Fruit fly (Drosophila melanogaster) whole organism: ENCODE measurements around the gene CG11951.

Source experiments
- CG8478 ChIP-seq: fragments of >200 bp; optimal IDR thresholded peaks from 2 replicates; lab custom pipeline; 2018; ENCODE audit warnings: inconsistent platforms
- Dll ChIP-seq: fragments of >200 bp; optimal IDR thresholded peaks from 2 replicates; lab custom pipeline; 2017
- EcR ChIP-seq, 2 experiments: fragments of >200 bp; optimal IDR thresholded peaks; 2 replicates each; lab custom pipeline; 2017; ENCODE audit warnings: missing biosample characterization in 2 of 2, missing genetic modification characterization in 2 of 2, missing genetic modification reagents in 2 of 2
- pan ChIP-seq: fragments of >200 bp; optimal IDR thresholded peaks from 2 replicates; lab custom pipeline; 2017
- psq ChIP-seq: fragments of >200 bp; optimal IDR thresholded peaks from 2 replicates; lab custom pipeline; 2017
- usp ChIP-seq: fragments of >200 bp; optimal IDR thresholded peaks from 2 replicates; lab custom pipeline; 2017; ENCODE audit warnings: missing biosample characterization, missing genetic modification characterization, mixed read lengths

CG11951 gene

DNA sequence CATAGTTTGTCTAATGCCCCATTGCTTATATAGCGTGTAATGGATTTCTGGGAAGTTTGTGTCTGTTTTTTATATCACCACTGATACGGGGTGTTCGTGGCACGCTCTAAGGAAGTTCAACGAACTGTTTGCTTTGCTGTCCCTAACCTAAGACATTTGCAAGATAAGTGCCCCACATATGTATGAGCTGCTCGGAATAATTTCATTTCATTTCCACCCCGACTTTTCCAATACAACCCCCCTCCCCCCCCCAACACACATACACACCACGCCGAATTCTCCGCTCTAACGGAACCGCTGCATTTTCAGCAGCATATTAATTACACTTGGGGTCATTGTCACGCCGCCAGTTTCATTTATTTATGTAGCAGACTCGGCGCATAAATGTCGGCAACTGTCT, 29.5 kb upstream of the CG11951 start:
- TF ChIP-seq usp = no peak
- no peak for TF ChIP-seq CG8478 (lab: Kevin White, UChicago)
- TF ChIP-seq EcR (GFP tag; optimal IDR thresholded peaks at IDR 0.05; lab: Kevin White, UChicago) = no peak
- no peak for TF ChIP-seq psq (lab: Kevin White, UChicago)
- no peak for TF ChIP-seq Dll (lab: Kevin White, UChicago)
- TF ChIP-seq pan = no peak

DNA sequence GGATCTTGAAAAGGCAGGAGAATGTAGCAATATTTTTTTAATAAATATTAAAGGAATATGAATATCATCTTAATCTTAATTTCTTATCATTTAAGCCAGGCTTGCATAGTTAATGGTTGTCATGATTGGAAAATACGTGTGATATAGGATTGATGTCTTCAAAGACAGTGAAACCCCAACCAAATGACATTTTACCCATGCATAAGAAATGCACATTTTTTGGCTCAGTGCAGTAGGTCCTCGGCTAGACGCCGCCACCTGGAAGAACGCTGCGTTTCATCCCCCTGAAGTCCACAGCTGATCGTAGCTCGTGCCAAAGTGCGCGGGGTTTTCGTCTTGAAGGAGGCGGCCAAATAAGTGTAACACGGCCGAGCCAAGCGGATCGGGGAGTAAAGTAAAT, 28.1 kb upstream of the CG11951 start:
- no peak for TF ChIP-seq psq (lab: Kevin White, UChicago)

DNA sequence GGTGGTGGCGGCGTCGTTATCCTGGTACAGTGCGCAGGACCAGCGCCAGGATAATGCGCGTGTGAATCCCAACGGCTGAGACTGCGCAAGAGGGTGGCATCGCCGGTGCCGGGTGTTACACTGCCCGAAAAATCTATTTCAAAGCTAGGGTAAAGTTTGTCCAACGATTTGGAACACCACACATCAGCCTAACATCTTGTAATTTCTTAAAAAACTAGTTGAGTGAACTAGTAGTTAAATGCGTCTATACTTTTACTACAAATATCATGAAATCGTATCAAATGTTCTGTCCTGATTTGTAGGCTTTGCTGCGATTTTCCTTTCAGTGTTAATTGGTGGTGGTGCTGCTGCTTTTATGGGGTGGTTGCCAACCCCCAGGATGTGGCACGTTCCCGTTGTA, 26.6 kb upstream of the CG11951 start:
- TF ChIP-seq pan (no peak), Dll (lab: Kevin White, UChicago) (no peak), EcR (GFP tag; optimal IDR thresholded peaks at IDR 0.05; lab: Kevin White, UChicago) (no peak), psq (lab: Kevin White, UChicago) (no peak), usp (no peak), CG8478 (lab: Kevin White, UChicago) (no peak)

DNA sequence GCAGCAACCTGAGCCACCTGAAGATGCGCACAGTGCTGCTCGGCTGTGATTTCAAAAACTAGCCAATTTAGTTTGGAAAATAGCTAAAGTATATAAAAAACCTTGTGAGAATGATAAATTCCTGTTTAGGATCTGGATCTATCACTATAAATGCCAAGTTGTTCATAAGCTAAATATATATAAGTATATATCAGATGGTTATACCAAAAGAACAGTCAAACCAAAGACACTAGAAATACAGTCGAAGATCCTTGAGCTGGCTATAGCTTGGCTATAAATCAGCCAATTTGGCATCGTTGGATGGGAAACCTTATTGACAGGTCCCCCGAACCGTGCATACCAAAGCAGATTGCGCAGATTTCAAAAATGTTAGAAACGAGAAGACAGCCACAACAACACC, 24.7 kb upstream of the CG11951 start:
- TF ChIP-seq pan = no peak
- no peak for TF ChIP-seq CG8478 (lab: Kevin White, UChicago)
- TF ChIP-seq Dll (lab: Kevin White, UChicago) = no peak
- TF ChIP-seq usp = no peak
- no peak for TF ChIP-seq psq (lab: Kevin White, UChicago)
- TF ChIP-seq EcR (GFP tag; optimal IDR thresholded peaks at IDR 0.05; lab: Kevin White, UChicago) = no peak

DNA sequence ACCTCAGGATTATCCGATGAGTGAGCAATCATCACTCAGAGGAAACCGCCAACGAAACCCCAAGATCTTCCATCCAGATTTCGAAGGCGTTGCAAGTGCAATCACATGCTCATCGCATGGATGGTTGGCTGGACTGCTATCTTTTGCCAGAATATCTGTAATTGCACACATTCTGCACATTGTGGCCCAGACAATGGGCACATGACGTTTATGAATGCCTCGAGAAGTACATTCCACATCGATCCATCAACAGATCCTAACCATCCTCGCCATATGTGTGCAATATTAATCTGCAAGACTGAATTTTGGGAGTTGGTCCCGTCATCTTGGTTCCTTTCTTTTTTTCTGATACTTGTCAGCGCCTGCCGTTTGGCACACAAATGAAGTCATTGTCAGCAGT, 24.0 kb upstream of the CG11951 start:
- TF ChIP-seq usp (no peak), Dll (lab: Kevin White, UChicago) (no peak), EcR (GFP tag; optimal IDR thresholded peaks at IDR 0.05; lab: Kevin White, UChicago) (no peak)

DNA sequence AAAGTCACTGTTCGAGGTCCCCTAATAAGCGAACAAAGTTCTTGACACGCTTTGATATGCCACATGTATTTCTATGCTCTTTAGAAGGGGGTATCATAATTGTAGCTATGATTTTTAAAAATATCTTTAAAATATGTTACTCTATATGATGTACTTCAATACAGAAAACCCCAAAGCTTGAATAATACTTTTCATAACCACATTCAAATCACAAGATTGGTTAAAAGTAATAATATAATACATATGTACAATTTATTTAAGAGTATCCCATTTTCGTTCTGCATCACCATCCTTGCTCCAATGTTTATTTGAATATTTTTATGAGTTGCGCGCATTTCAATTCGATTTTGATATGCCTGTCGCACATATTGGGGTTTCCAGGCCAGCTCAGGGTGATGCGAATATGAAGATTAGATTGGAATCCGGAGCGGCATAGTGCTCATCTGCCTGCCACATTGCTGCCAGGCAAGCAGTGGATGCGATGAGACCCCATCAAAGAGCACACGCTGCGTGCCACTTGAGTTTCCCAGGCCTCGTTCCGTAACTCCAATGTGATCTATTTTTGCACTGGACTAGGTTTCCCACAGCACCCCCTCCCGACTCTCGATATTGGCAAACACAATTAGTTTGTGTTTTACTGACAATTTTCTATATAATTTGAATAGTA, 21.1 kb upstream of the CG11951 start:
- no peak for TF ChIP-seq usp
- no peak for TF ChIP-seq Dll (lab: Kevin White, UChicago)
- TF ChIP-seq psq (lab: Kevin White, UChicago) = no peak
- no peak for TF ChIP-seq CG8478 (lab: Kevin White, UChicago)
- no peak for TF ChIP-seq pan
- TF ChIP-seq EcR (GFP tag; optimal IDR thresholded peaks at IDR 0.05; lab: Kevin White, UChicago) = no peak

DNA sequence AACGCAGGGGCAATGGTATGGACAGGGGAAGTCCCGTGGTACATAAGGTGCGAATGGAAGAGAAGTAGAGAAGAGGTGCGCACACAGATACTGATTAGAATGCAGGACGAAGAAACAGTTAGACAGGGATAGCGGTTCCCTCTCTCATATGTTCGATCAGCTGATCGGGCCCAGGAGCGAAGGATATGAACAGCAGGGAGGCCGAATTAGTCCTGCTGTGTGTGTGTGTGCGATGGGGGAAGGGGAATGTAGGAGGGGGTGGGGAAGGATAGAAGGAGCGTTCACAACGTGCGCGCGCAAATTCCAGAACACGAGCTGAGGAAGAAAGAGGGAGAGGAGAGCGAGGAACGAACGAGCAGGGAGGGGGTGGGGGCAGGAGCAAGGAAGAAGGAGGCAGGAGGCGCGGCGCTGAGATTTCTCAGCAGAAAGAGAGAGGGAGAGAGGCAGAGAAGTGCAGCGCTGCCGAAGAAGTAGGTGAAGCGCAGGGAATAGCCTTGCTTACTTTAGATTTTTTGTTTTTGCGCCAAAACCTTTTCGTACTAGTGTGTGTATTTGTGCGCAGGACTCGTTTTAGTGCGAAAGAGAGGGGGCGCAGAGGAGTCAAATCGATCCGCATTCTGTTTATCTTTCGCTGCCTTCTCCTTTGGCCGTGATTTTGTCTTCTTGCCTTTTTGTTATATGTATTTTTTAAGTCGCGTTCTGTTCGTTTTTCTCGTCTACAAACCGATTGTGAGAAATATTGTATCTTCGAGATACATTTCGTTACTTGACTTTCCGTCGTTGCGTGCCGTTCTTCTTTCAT, 19.6 kb upstream of the CG11951 start:
- TF ChIP-seq Dll (lab: Kevin White, UChicago) (no peak), CG8478 (lab: Kevin White, UChicago) (no peak), usp (no peak), psq (lab: Kevin White, UChicago) (no peak)

DNA sequence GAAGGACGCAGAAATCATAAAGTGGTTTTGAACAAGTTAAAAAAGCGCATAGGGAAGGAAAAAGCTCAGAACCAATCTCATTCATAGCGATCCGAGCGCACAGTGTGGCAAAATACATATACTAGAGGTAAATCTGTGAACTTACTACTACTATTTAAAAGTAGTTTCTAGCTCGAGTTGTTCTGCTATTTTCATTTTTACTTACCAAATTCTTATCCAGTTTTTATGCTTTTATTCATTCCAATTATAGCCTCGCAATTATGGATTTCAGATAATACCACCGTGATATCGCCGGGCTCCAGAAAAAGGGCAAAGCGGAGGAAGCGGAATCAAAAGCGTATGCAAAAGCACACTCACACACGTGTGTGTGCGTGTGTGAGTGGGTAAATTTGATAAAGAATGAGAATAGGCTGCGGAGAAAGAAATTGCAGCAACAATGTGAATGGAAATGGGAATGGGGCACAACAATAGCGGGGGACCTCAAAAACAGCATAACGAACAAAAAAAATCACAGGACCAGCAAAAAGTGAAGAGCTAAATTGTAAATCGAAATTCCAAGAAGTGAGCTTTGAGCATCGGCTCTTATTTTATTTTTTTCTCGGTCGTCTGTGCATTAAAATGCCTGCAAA, 18.4 kb upstream of the CG11951 start:
- TF ChIP-seq EcR (GFP tag; optimal IDR thresholded peaks at IDR 0.05; lab: Kevin White, UChicago) = no peak
- TF ChIP-seq Dll (lab: Kevin White, UChicago) = no peak
- TF ChIP-seq psq (lab: Kevin White, UChicago) = no peak
- no peak for TF ChIP-seq CG8478 (lab: Kevin White, UChicago)
- no peak for TF ChIP-seq usp
- no peak for TF ChIP-seq pan

DNA sequence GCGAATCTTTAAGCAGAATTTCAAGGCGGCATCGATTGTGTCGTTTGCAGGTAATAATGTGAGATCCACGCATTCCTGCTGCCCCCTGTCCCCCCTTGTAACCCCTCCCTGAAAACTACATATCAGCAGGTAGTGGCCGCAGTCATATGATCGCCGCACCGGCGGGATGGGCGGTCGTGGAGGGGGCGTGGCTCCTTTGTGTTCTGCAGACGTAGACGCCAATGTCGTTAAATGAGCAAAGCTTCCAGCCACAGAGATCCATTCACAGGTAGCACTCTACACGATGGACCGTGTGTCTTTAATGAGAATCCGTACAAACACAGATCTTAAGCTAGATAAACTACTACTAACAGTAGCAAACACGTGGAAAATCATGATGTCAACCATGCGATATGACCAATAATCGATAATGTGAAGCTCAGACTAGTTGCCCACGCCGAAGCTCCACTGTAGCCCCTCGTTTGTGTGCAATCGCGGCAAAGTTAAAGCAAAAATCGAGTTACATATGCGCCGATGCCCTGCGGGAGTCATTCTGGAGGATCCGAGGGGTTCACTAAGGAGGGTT, 17.5 kb upstream of the CG11951 start, which contains the start of gene CG45544:
TSS of gene CG45544 (plus strand) at position 523 of the 565 bp plus-strand sequence.
- TF ChIP-seq pan = peak; percentile 1
- no peak for TF ChIP-seq Dll (lab: Kevin White, UChicago)
- TF ChIP-seq CG8478 (lab: Kevin White, UChicago) = no peak
- no peak for TF ChIP-seq psq (lab: Kevin White, UChicago)
- TF ChIP-seq usp = no peak
- TF ChIP-seq EcR (GFP tag; optimal IDR thresholded peaks at IDR 0.05; lab: Kevin White, UChicago) = peak in 1 of 2 experiments; percentile 12

DNA sequence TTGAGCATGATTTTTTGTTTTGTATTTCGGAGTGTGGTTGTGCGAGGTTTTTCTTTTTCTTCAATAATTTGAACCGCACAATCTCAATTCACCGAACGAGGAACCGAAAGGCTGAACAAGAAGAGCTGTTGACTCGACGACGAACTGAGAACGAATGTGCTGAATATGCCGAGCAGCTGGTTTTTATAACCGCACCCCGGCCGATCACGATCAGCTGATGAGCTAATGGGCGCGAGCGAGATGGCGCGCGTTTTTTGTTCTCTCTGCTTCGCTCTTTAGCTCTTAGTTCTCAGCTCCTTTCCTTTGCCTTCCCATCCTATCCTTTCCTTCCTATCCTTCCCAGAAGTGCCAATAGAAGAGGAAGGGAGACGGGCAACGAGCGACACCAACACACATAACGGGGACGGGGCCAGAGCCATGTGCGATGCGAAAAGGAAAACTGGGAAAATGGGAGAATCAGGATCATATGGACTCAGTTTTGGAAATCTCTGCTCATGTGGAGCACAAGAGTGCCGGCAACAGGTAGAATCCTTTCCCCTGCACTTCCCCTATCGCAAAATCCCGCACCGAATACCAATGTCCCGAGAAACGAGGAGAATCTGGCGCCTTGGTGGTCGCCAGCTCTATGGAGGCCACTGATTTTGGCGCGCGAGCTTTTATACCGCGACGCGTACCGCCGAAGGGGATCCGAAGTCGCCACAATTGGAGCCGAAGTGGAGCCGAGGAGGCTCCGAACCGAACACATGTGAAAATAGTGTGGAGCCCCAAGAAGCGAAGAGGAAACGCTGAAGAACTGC, 16.8 kb upstream of the CG11951 start, which contains the start of gene stg:
TSS of gene stg (minus strand) at position 635 of the 797 bp plus-strand sequence.
- TF ChIP-seq pan = no peak
- no peak for TF ChIP-seq usp
- TF ChIP-seq psq (lab: Kevin White, UChicago) = no peak
- no peak for TF ChIP-seq EcR (GFP tag; optimal IDR thresholded peaks at IDR 0.05; lab: Kevin White, UChicago)
- no peak for TF ChIP-seq Dll (lab: Kevin White, UChicago)
- no peak for TF ChIP-seq CG8478 (lab: Kevin White, UChicago)

DNA sequence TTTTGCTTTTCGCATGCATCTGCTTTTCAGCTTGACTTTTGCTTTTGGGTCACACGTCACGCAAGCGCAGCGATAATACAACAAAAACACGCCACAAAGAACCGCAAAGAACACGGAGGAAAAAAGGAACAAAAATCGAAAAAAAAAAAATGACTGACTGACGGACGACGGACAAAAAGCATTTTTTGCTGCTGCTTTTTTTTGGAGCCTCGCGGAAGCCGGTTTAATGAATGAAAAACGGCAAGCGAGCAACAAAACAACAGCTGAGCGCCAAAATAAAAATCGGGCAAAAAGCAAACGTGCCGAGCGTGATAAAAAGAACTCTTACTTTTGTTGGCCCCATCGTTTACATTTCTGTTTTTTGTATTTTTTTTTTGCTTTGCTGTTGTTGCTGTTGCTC, 15.9 kb upstream of the CG11951 start:
- TF ChIP-seq Dll (lab: Kevin White, UChicago) (no peak), usp (no peak), CG8478 (lab: Kevin White, UChicago) (no peak), psq (lab: Kevin White, UChicago) (no peak), EcR (GFP tag; optimal IDR thresholded peaks at IDR 0.05; lab: Kevin White, UChicago) (no peak), pan (no peak)
